Fruit fly (Drosophila melanogaster) whole organism, embryonic: Measurements from ENCODE around the gene P5CDh1.

Experiments used
- CG10366 ChIP-seq: fragments of 200-800 bp; sonication (Bioruptor generic); IDR thresholded peaks from 2 replicates; pipeline ENCODE4 v1.3.6; 2022; ENCODE audit warnings: missing biosample characterization, missing genetic modification characterization
- CG10565 ChIP-seq: fragments of 200-800 bp; sonication (Bioruptor generic); optimal IDR thresholded peaks from 3 replicates; lab custom pipeline; 2016; ENCODE audit warnings: missing biosample characterization, mild to moderate bottlenecking, missing genetic modification characterization
- CG11093 ChIP-seq: fragments of 200-800 bp; sonication (Bioruptor generic); IDR thresholded peaks from 3 replicates; pipeline ENCODE4 v1.3.6; 2022; ENCODE audit warnings: missing biosample characterization, missing genetic modification characterization
- CG13424 ChIP-seq: fragments of 200-800 bp; sonication (Bioruptor generic); optimal IDR thresholded peaks from 2 replicates; lab custom pipeline; 2019; ENCODE audit warnings: missing biosample characterization, mild to moderate bottlenecking, missing genetic modification characterization, moderate library complexity
- CG14860 ChIP-seq: fragments of 200-800 bp; sonication (Bioruptor generic); IDR thresholded peaks from 3 replicates; pipeline ENCODE4 v1.3.6; 2022; ENCODE audit warnings: missing biosample characterization, missing genetic modification characterization; ENCODE audit not compliant: partially characterized antibody
- CG1832 ChIP-seq: fragments of 200-800 bp; sonication (Bioruptor generic); optimal IDR thresholded peaks from 2 replicates; lab custom pipeline; 2017; ENCODE audit warnings: missing biosample characterization, mild to moderate bottlenecking, missing genetic modification characterization, inconsistent platforms
- CG2129 ChIP-seq: fragments of 200-800 bp; sonication (Bioruptor generic); IDR thresholded peaks from 2 replicates; pipeline ENCODE4 v1.3.6; 2022; ENCODE audit warnings: missing biosample characterization, missing genetic modification characterization; ENCODE audit not compliant: partially characterized antibody
- CG31441 ChIP-seq: fragments of 200-800 bp; sonication (Bioruptor generic); IDR thresholded peaks from 2 replicates; pipeline ENCODE4 v1.3.6; 2022; ENCODE audit warnings: missing biosample characterization, missing genetic modification characterization
- CG34224 ChIP-seq: fragments of 200-800 bp; sonication (Bioruptor generic); IDR thresholded peaks from 3 replicates; pipeline ENCODE4 v1.3.6; 2022; ENCODE audit warnings: missing biosample characterization, missing genetic modification characterization; ENCODE audit not compliant: partially characterized antibody
- CG4328 ChIP-seq: fragments of 200-800 bp; sonication (Bioruptor generic); optimal IDR thresholded peaks from 3 replicates; lab custom pipeline; 2017; ENCODE audit warnings: missing biosample characterization, missing genetic modification reagents, missing genetic modification characterization
- CG4820 ChIP-seq: fragments of 200-800 bp; sonication (Bioruptor generic); optimal IDR thresholded peaks from 3 replicates; lab custom pipeline; 2016; ENCODE audit warnings: missing biosample characterization, missing genetic modification characterization
- CG6791 ChIP-seq: fragments of 200-800 bp; sonication (Bioruptor generic); IDR thresholded peaks from 3 replicates; pipeline ENCODE4 v1.3.6; 2022; ENCODE audit warnings: missing biosample characterization, missing genetic modification characterization; ENCODE audit not compliant: partially characterized antibody
- CG7556 ChIP-seq: fragments of 200-800 bp; sonication (Bioruptor generic); optimal IDR thresholded peaks from 2 replicates; lab custom pipeline; 2017; ENCODE audit warnings: missing biosample characterization, mild to moderate bottlenecking, missing genetic modification characterization
- CG7745 ChIP-seq: fragments of 200-800 bp; sonication (Bioruptor generic); optimal IDR thresholded peaks from 2 replicates; lab custom pipeline; 2018; ENCODE audit warnings: missing biosample characterization, mild to moderate bottlenecking, missing genetic modification characterization, moderate library complexity
- CG8290 ChIP-seq, 3 experiments: fragments of 200-800 bp; sonication (Bioruptor generic); optimal IDR thresholded peaks; 2 replicates each; lab custom pipeline; 2016 to 2019; ENCODE audit warnings: missing biosample characterization in 3 of 3, missing genetic modification characterization in 3 of 3, mild to moderate bottlenecking in 2 of 3, moderate library complexity in 1 of 3
- CG9437 ChIP-seq: fragments of 200-800 bp; sonication (Bioruptor generic); optimal IDR thresholded peaks from 2 replicates; lab custom pipeline; 2018; ENCODE audit warnings: missing biosample characterization, mild to moderate bottlenecking, missing genetic modification characterization
- CG9797 ChIP-seq: fragments of 200-800 bp; sonication (Bioruptor generic); optimal IDR thresholded peaks from 3 replicates; lab custom pipeline; 2018; ENCODE audit warnings: missing biosample characterization, mild to moderate bottlenecking, missing genetic modification characterization
- CkIIα-i1 ChIP-seq: fragments of 200-800 bp; sonication (Bioruptor generic); IDR thresholded peaks from 2 replicates; pipeline ENCODE4 v1.3.6; 2022; ENCODE audit warnings: missing biosample characterization, missing genetic modification characterization
- D ChIP-seq, 2 experiments: fragments of 200-800 bp in 1 of 2; fragments of >200 bp in 1 of 2; sonication (Bioruptor generic) in 1 of 2; optimal IDR thresholded peaks; 2 replicates in 1 of 2; 3 replicates in 1 of 2; lab custom pipeline; 2017; ENCODE audit warnings: mild to moderate bottlenecking in 1 of 2, missing biosample characterization in 1 of 2, missing genetic modification characterization in 1 of 2, missing genetic modification reagents in 1 of 2
- Deaf1 ChIP-seq: fragments of 200-800 bp; optimal IDR thresholded peaks from 3 replicates; lab custom pipeline; 2019; ENCODE audit warnings: missing biosample characterization, mild to moderate bottlenecking, missing genetic modification characterization, moderate library complexity
- E2f1 ChIP-seq: fragments of 200-800 bp; sonication (Bioruptor generic); IDR thresholded peaks from 2 replicates; pipeline ENCODE4 v1.3.6; 2022; ENCODE audit warnings: missing biosample characterization, missing genetic modification characterization
- Elba2 ChIP-seq: fragments of 200-800 bp; sonication (Bioruptor generic); optimal IDR thresholded peaks from 3 replicates; lab custom pipeline; 2016; ENCODE audit warnings: missing biosample characterization, missing genetic modification characterization
- HmgZ ChIP-seq: fragments of 200-800 bp; sonication (Bioruptor generic); optimal IDR thresholded peaks from 2 replicates; lab custom pipeline; 2018; ENCODE audit warnings: missing biosample characterization, mild to moderate bottlenecking, missing genetic modification characterization
- MESR4 ChIP-seq: fragments of 200-800 bp; sonication (Bioruptor generic); optimal IDR thresholded peaks from 2 replicates; lab custom pipeline; 2018; ENCODE audit warnings: missing biosample characterization, mild to moderate bottlenecking, missing genetic modification characterization, moderate library complexity
- Meics ChIP-seq: fragments of 200-800 bp; sonication (Bioruptor generic); optimal IDR thresholded peaks from 2 replicates; lab custom pipeline; 2017; ENCODE audit warnings: missing biosample characterization, mild to moderate bottlenecking, missing genetic modification characterization
- Oaz ChIP-seq: fragments of 200-800 bp; sonication (Bioruptor generic); IDR thresholded peaks from 2 replicates; pipeline ENCODE4 v1.3.6; 2022; ENCODE audit warnings: missing biosample characterization, missing genetic modification characterization
- Rfx ChIP-seq: fragments of 200-800 bp; sonication (Bioruptor generic); IDR thresholded peaks from 2 replicates; pipeline ENCODE4 v1.3.6; 2022; ENCODE audit warnings: missing biosample characterization, missing genetic modification characterization
- Vsx1 ChIP-seq: fragments of 200-800 bp; sonication (Bioruptor generic); optimal IDR thresholded peaks from 2 replicates; lab custom pipeline; 2017; ENCODE audit warnings: missing biosample characterization, mild to moderate bottlenecking, missing genetic modification characterization, missing genetic modification reagents
- YL-1 ChIP-seq: fragments of 200-800 bp; sonication (Bioruptor generic); optimal IDR thresholded peaks from 3 replicates; lab custom pipeline; 2017; ENCODE audit warnings: missing biosample characterization, mild to moderate bottlenecking, missing genetic modification characterization
- ab ChIP-seq: fragments of 200-800 bp; sonication (Bioruptor generic); optimal IDR thresholded peaks from 2 replicates; lab custom pipeline; 2016; ENCODE audit warnings: missing biosample characterization, missing genetic modification characterization
- bigmax ChIP-seq: fragments of 200-800 bp; sonication (Bioruptor generic); optimal IDR thresholded peaks from 2 replicates; lab custom pipeline; 2018; ENCODE audit warnings: missing biosample characterization, mild to moderate bottlenecking, missing genetic modification characterization
- chif ChIP-seq, 2 experiments: fragments of 200-800 bp; sonication (Bioruptor generic); optimal IDR thresholded peaks; 3 replicates each; lab custom pipeline; 2016; ENCODE audit warnings: missing biosample characterization in 2 of 2, missing genetic modification characterization in 2 of 2
- crc ChIP-seq: fragments of 200-800 bp; sonication (Bioruptor generic); optimal IDR thresholded peaks from 2 replicates; lab custom pipeline; 2016; ENCODE audit warnings: missing biosample characterization, missing genetic modification characterization
- croc ChIP-seq: fragments of 200-800 bp; sonication (Bioruptor generic); conservative IDR thresholded peaks from 3 replicates; pipeline ENCODE4 v1.3.6; 2022; ENCODE audit warnings: missing biosample characterization, missing genetic modification characterization
- crol ChIP-seq: fragments of 200-800 bp; sonication (Bioruptor generic); IDR thresholded peaks from 2 replicates; pipeline ENCODE4 v1.3.6; 2022; ENCODE audit warnings: missing biosample characterization, missing genetic modification characterization
- disco-r ChIP-seq: fragments of 200-800 bp; sonication (Bioruptor generic); optimal IDR thresholded peaks from 2 replicates; lab custom pipeline; 2016; ENCODE audit warnings: missing biosample characterization, missing genetic modification characterization
- dmrt99B ChIP-seq: fragments of 200-800 bp; sonication (Bioruptor generic); optimal IDR thresholded peaks from 2 replicates; lab custom pipeline; 2018; ENCODE audit warnings: missing biosample characterization, mild to moderate bottlenecking, missing genetic modification characterization, moderate library complexity
- ftz-f1 ChIP-seq: fragments of 200-800 bp; sonication (Bioruptor generic); optimal IDR thresholded peaks from 2 replicates; lab custom pipeline; 2016; ENCODE audit warnings: missing biosample characterization, missing genetic modification characterization
- gsb-n ChIP-seq: fragments of 200-800 bp; sonication (Bioruptor generic); optimal IDR thresholded peaks from 3 replicates; lab custom pipeline; 2018; ENCODE audit warnings: missing biosample characterization, mild to moderate bottlenecking, missing genetic modification characterization
- lbe ChIP-seq: fragments of 200-800 bp; sonication (Bioruptor generic); optimal IDR thresholded peaks from 2 replicates; lab custom pipeline; 2016; ENCODE audit warnings: missing biosample characterization, mild to moderate bottlenecking, missing genetic modification characterization
- lola ChIP-seq, 3 experiments: fragments of >200 bp in 2 of 3; fragments of 200-800 bp in 1 of 3; sonication (Bioruptor generic) in 1 of 3; optimal IDR thresholded peaks; 2 replicates each; lab custom pipeline; 2017 to 2019; ENCODE audit warnings: missing biosample characterization in 3 of 3, missing genetic modification characterization in 3 of 3, mild to moderate bottlenecking in 1 of 3, moderate library complexity in 1 of 3
- luna ChIP-seq: fragments of 200-800 bp; sonication (Bioruptor generic); optimal IDR thresholded peaks from 2 replicates; lab custom pipeline; 2016; ENCODE audit warnings: missing biosample characterization, missing genetic modification characterization
- otp ChIP-seq: fragments of 200-800 bp; sonication (Bioruptor generic); IDR thresholded peaks from 3 replicates; pipeline ENCODE4, ENCODE4 v1.3.6; 2022; ENCODE audit warnings: missing biosample characterization, missing genetic modification characterization
- so ChIP-seq: fragments of 200-800 bp; sonication (Bioruptor generic); IDR thresholded peaks from 3 replicates; pipeline ENCODE4 v1.3.6; 2022; ENCODE audit warnings: missing biosample characterization, missing genetic modification characterization
- stwl ChIP-seq: fragments of 200-800 bp; sonication (Bioruptor generic); optimal IDR thresholded peaks from 3 replicates; lab custom pipeline; 2018; ENCODE audit warnings: missing biosample characterization, mild to moderate bottlenecking, missing genetic modification characterization, moderate library complexity
- trem ChIP-seq: fragments of 200-800 bp; optimal IDR thresholded peaks from 3 replicates; lab custom pipeline; 2019; ENCODE audit warnings: missing biosample characterization, mild to moderate bottlenecking, missing genetic modification characterization, moderate library complexity
- trh ChIP-seq: fragments of 200-800 bp; sonication (Bioruptor generic); optimal IDR thresholded peaks from 2 replicates; lab custom pipeline; 2016; ENCODE audit warnings: missing biosample characterization, missing genetic modification characterization
- vvl ChIP-seq: fragments of 200-800 bp; sonication (Bioruptor generic); IDR thresholded peaks from 2 replicates; pipeline ENCODE4 v1.3.6; 2022; ENCODE audit warnings: missing biosample characterization, missing genetic modification characterization
- zen ChIP-seq: fragments of 200-800 bp; sonication (Bioruptor generic); optimal IDR thresholded peaks from 3 replicates; lab custom pipeline; 2018; ENCODE audit warnings: missing biosample characterization, mild to moderate bottlenecking, missing genetic modification characterization, moderate library complexity
- zfh1 ChIP-seq: fragments of 200-800 bp; sonication (Bioruptor generic); IDR thresholded peaks from 3 replicates; pipeline ENCODE4 v1.3.6; 2022; ENCODE audit warnings: missing biosample characterization, missing genetic modification characterization

The P5CDh1 gene

dm6 chr3L:21841079-21841478 lies at the start of gene P5CDh1 (continued):
- TF ChIP-seq Elba2 (GFP tag; lab: Kevin White, UChicago) (peak; percentile 97), CkIIα-i1 (GFP tag; lab: Robert Waterston, UW) (no peak), CG7556 (GFP tag; lab: Kevin White, UChicago) (no peak), CG10366 (GFP tag; lab: Robert Waterston, UW) (no peak), stwl (tag; lab: Kevin White, UChicago) (peak; percentile 75), Rfx (GFP tag; lab: Robert Waterston, UW) (peak; percentile 78), trh (GFP tag; lab: Kevin White, UChicago) (no peak), dmrt99B (tag; lab: Kevin White, UChicago) (no peak), zfh1 (peak; percentile 61; the same call in 2 of the 3 replicates), CG4328 (GFP tag; lab: Kevin White, UChicago) (no peak), CG7745 (tag; lab: Kevin White, UChicago) (no peak), ab (GFP tag; lab: Kevin White, UChicago) (no peak), CG11093 (GFP tag; lab: Robert Waterston, UW) (no peak), gsb-n (no peak), MESR4 (GFP tag; lab: Kevin White, UChicago) (peak; percentile 35), croc (GFP tag; lab: Robert Waterston, UW) (no peak), HmgZ (tag; lab: Kevin White, UChicago) (peak; percentile 72), CG2129 (GFP tag; lab: Robert Waterston, UW) (peak; percentile 58), YL-1 (GFP tag; lab: Kevin White, UChicago) (no peak), Meics (GFP tag; lab: Kevin White, UChicago) (peak; percentile 13), CG9797 (GFP tag; lab: Kevin White, UChicago) (peak; percentile 22), ftz-f1 (GFP tag; lab: Kevin White, UChicago) (peak; percentile 27), otp (GFP tag; lab: Robert Waterston, UW) (no peak), D (optimal IDR thresholded peaks at IDR 0.05; lab: Kevin White, UChicago) (no peak), D (GFP tag; optimal IDR thresholded peaks at IDR 0.05; lab: Kevin White, UChicago) (no peak), CG10565 (no peak), bigmax (GFP tag; lab: Kevin White, UChicago) (no peak), E2f1 (GFP tag; lab: Robert Waterston, UW) (peak; percentile 48; the same call in 1 of the 2 replicates), trem (tag; lab: Kevin White, UChicago) (peak; percentile 46), CG14860 (GFP tag; lab: Robert Waterston, UW) (peak; percentile 81), Deaf1 (tag; lab: Kevin White, UChicago) (peak; percentile 86), crol (GFP tag; lab: Robert Waterston, UW) (no peak), zen (no peak), CG8290 (GFP tag; optimal IDR thresholded peaks at IDR 0.05; lab: Kevin White, UChicago) (no peak), CG8290 (tag; optimal IDR thresholded peaks at IDR 0.05; lab: Kevin White, UChicago) (peak in 1 of 2 experiments; percentile 83), CG13424 (tag; lab: Kevin White, UChicago) (no peak), lola (GFP tag; optimal IDR thresholded peaks at IDR 0.05; lab: Kevin White, UChicago) (no peak), Oaz (GFP tag; lab: Robert Waterston, UW) (no peak), so (GFP tag; lab: Robert Waterston, UW) (no peak), lbe (GFP tag; lab: Kevin White, UChicago) (no peak), CG6791 (GFP tag; lab: Robert Waterston, UW) (peak; percentile 83), CG1832 (GFP tag; lab: Kevin White, UChicago) (no peak), luna (peak; percentile 18), CG4820 (GFP tag; lab: Kevin White, UChicago) (no peak), CG34224 (peak; percentile 87), CG31441 (no peak), Vsx1 (GFP tag; lab: Kevin White, UChicago) (no peak), vvl (GFP tag; lab: Robert Waterston, UW) (peak; percentile 52), chif (GFP tag; optimal IDR thresholded peaks at IDR 0.05; lab: Kevin White, UChicago) (no peak), CG9437 (GFP tag; lab: Kevin White, UChicago) (no peak), disco-r (no peak), crc (GFP tag; lab: Kevin White, UChicago) (no peak)
